Worm (Caenorhabditis elegans): ENCODE data around the gene F56A11.5.
A peak's percentile ranks its signal among the peaks of the same experiment; 100 is the strongest.

The F56A11.5 gene

DNA sequence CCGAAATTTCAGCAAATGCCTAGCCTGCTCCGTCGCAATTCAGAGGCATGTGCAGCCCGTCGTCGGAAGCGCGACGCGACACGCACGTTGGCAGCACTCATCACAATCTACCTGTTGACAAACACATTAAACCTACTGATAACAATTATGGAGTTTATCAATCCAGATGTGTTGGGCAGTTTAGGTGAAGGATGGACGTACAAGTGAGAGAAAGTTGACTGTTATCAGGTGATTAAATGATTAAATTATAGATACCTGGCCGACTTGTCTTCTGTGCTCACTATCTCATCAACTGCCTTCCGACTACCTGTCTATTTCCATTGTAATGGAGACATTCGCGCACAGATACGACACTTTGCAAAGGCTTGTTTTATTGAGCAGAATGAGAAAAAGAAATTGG is 18.7 kb downstream of the F56A11.5 start (continued):
- no peak for TF ChIP-seq egl-44 (GFP tag; IDR thresholded peaks at IDR 0.05)
- no peak for TF ChIP-seq ztf-25 (GFP tag; IDR thresholded peaks at IDR 0.05)
- TF ChIP-seq K11D2.4 (GFP tag; IDR thresholded peaks at IDR 0.05) = no peak
- TF ChIP-seq hmg-20 (GFP tag; IDR thresholded peaks at IDR 0.05) = no peak
- no peak for TF ChIP-seq F23B12.7 (tag; optimal IDR thresholded peaks at IDR 0.05; ENCODE audit: insufficient read depth)
- TF ChIP-seq tlf-1 (GFP tag; optimal IDR thresholded peaks at IDR 0.05) = no peak
- TF ChIP-seq F57A8.1 (GFP tag; optimal IDR thresholded peaks at IDR 0.05) = no peak
- no peak for TF ChIP-seq fkh-3 (tag; optimal IDR thresholded peaks at IDR 0.05)
- no peak for TF ChIP-seq B0035.1 (tag; optimal IDR thresholded peaks at IDR 0.05)
- TF ChIP-seq F49E8.2 (tag; optimal IDR thresholded peaks at IDR 0.05; ENCODE audit: insufficient read depth) = no peak
- TF ChIP-seq unc-130 (GFP tag; optimal IDR thresholded peaks at IDR 0.05) = no peak
- no peak for TF ChIP-seq atf-7 (tag; optimal IDR thresholded peaks at IDR 0.05)
- no peak for TF ChIP-seq Y53G8AR.9 (GFP tag; conservative IDR thresholded peaks at IDR 0.05)
- TF ChIP-seq ets-4 (GFP tag; optimal IDR thresholded peaks at IDR 0.05) = peak; percentile 83
- no peak for TF ChIP-seq tbp1 (GFP tag; optimal IDR thresholded peaks at IDR 0.05)

- TF ChIP-seq mcd-1 (GFP tag; IDR thresholded peaks at IDR 0.05) (no peak), rpc-1 (optimal IDR thresholded peaks at IDR 0.05) (no peak), rpc-1 (tag; optimal IDR thresholded peaks at IDR 0.05) (no peak)
Observed at ce11 chrIV:548000-548399, 22.6 kb downstream of the F56A11.5 start, which contains the start of gene F56A11.4. TSS of gene F56A11.4 (plus strand) at chrIV:548300.

DNA sequence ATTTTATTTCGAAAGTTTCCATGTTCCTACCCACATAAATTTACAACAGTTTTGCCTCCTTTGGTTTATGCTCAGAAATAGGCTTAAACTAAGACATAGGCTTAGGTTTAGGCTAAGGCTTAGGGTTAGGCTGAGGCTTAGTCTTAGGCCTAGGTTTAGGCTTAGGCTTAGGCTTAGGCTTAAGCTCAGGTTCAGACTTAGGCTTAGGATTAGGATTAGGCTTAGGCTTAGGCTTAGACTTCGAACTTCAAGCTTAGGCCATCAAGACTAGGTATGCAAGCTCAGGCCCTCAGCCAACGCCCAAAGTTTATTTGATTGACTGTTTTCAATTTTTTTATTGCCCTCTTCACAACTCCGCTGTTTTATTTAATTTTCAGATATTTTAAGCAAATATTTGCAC is 24.8 kb downstream of the F56A11.5 start:
- no peak for TF ChIP-seq lin-26 (GFP tag; IDR thresholded peaks at IDR 0.05)
- TF ChIP-seq lin-35 (GFP tag; optimal IDR thresholded peaks at IDR 0.05) = no peak
- TF ChIP-seq lir-1 (GFP tag; conservative IDR thresholded peaks at IDR 0.05) = no peak
- TF ChIP-seq snpc-3.4 (tag; optimal IDR thresholded peaks at IDR 0.05) = no peak
- no peak for TF ChIP-seq F57C9.4 (tag; optimal IDR thresholded peaks at IDR 0.05)
- TF ChIP-seq snpc-1.1 (tag; optimal IDR thresholded peaks at IDR 0.05; ENCODE audit: insufficient read depth) = no peak

DNA sequence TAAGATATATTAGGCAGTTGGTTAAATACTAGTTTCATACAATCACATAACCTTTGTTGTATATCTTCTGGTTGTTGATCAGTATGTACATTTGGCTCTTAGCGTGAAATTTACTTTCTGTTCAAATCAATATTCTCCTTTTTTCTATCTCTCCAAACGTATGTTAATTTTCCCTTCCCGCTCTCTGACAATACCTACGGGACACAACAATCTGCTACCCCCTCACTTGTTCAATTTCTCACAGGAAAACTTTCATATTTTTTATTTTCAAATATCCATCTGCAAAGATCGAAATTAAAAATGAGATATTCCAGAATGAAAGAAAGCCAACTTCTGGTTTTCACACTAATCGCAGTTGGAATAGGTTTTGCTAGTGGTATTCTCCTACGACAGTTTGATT is 38.8 kb downstream of the F56A11.5 start, which contains the start of gene glt-7:
glt-7 (plus strand) TSS at position 301 of the 400 bp plus-strand sequence.
- TF ChIP-seq nfya-1 (tag; optimal IDR thresholded peaks at IDR 0.05; ENCODE audit: borderline replicate concordance, insufficient read depth) (no peak), hmg-1.2 (GFP tag; IDR thresholded peaks at IDR 0.05) (no peak), athp-1 (tag; optimal IDR thresholded peaks at IDR 0.05) (no peak), ztf-18 (tag; optimal IDR thresholded peaks at IDR 0.05) (no peak), mes-4 (tag; optimal IDR thresholded peaks at IDR 0.05) (no peak)

ce11 chrIV:524352-524751 is 46.3 kb downstream of the F56A11.5 start, which contains the start of gene W03G1.2:
TSS of gene W03G1.2 (plus strand) at chrIV:524652.
- no peak for TF ChIP-seq dpff-1 (tag; optimal IDR thresholded peaks at IDR 0.05)
- no peak for TF ChIP-seq madf-3 (GFP tag; IDR thresholded peaks at IDR 0.05)
- no peak for TF ChIP-seq hsf-1 (GFP tag; IDR thresholded peaks at IDR 0.05)
- no peak for TF ChIP-seq egl-18 (GFP tag; IDR thresholded peaks at IDR 0.05)
- TF ChIP-seq F52B5.7 (tag; optimal IDR thresholded peaks at IDR 0.05) = no peak
- no peak for TF ChIP-seq C17E4.6 (GFP tag; IDR thresholded peaks at IDR 0.05)
- no peak for TF ChIP-seq dox-1 (GFP tag; IDR thresholded peaks at IDR 0.05)
- no peak for TF ChIP-seq F57C9.4 (tag; optimal IDR thresholded peaks at IDR 0.05)
- TF ChIP-seq mes-4 (tag; optimal IDR thresholded peaks at IDR 0.05) = no peak
